Worm (Caenorhabditis elegans) whole organism, L1 larva: ENCODE measurements around the gene aqp-11.

Experiments used
- C04F5.9 ChIP-seq: sonication (generic microtip); optimal IDR thresholded peaks from 2 replicates; lab custom pipeline; 2016; ENCODE audit warnings: missing genetic modification characterization, missing compliant biosample characterization
- C16A3.4 ChIP-seq: fragments of 150-350 bp; optimal IDR thresholded peaks from 2 replicates; lab custom pipeline; 2014; ENCODE audit warnings: missing biosample characterization, missing genetic modification characterization
- F16B12.6 ChIP-seq: fragments of 150-350 bp; optimal IDR thresholded peaks from 2 replicates; lab custom pipeline; 2014; ENCODE audit warnings: missing biosample characterization, missing genetic modification characterization
- Y116A8C.19 ChIP-seq: sonication (generic microtip); optimal IDR thresholded peaks from 2 replicates; lab custom pipeline; 2016; ENCODE audit warnings: missing compliant biosample characterization, missing genetic modification characterization, borderline replicate concordance
- alr-1 ChIP-seq: fragments of 200-800 bp; sonication (Bioruptor generic); optimal IDR thresholded peaks from 2 replicates; lab custom pipeline; 2018; ENCODE audit warnings: borderline replicate concordance, mild to moderate bottlenecking, missing genetic modification characterization, missing compliant biosample characterization
- aly-2 ChIP-seq: fragments of 150-350 bp; optimal IDR thresholded peaks from 2 replicates; lab custom pipeline; 2014; ENCODE audit warnings: missing biosample characterization, missing genetic modification characterization
- ama-1 ChIP-seq: fragments of 150-350 bp; optimal IDR thresholded peaks from 2 replicates; lab custom pipeline; 2014
- blmp-1 ChIP-seq: fragments of 150-350 bp; optimal IDR thresholded peaks from 2 replicates; lab custom pipeline; 2014; ENCODE audit warnings: missing biosample characterization, missing genetic modification characterization
- ceh-82 ChIP-seq, 3 experiments: fragments of 150-350 bp in 1 of 3; sonication (generic microtip) in 2 of 3; optimal IDR thresholded peaks; 2 replicates each; lab custom pipeline; 2014 to 2017; ENCODE audit warnings: missing biosample characterization in 3 of 3, missing genetic modification characterization in 3 of 3
- ceh-90 ChIP-seq: sonication (generic microtip); optimal IDR thresholded peaks from 2 replicates; lab custom pipeline; 2016; ENCODE audit warnings: missing genetic modification characterization, missing compliant biosample characterization
- dpl-1 ChIP-seq, 3 experiments: fragments of 150-350 bp in 2 of 3; sonication (generic microtip) in 1 of 3; optimal IDR thresholded peaks; 2 replicates each; lab custom pipeline; 2014 to 2017; ENCODE audit warnings: missing biosample characterization in 3 of 3, missing genetic modification characterization in 3 of 3, missing genetic modification reagents in 3 of 3
- dsc-1 ChIP-seq: sonication (generic microtip); optimal IDR thresholded peaks from 2 replicates; lab custom pipeline; 2016; ENCODE audit warnings: mild to moderate bottlenecking, missing genetic modification characterization, missing compliant biosample characterization
- egl-13 ChIP-seq: sonication (generic microtip); optimal IDR thresholded peaks from 2 replicates; lab custom pipeline; 2016; ENCODE audit warnings: missing genotype, missing genetic modification reagents, missing genetic modification characterization, missing compliant biosample characterization
- ets-5 ChIP-seq: fragments of 200-800 bp; sonication (Bioruptor generic); IDR thresholded peaks from 2 replicates; pipeline ENCODE4 v1.3.6; 2022; ENCODE audit warnings: missing genetic modification characterization, missing compliant biosample characterization
- fkh-10 ChIP-seq: sonication (generic microtip); optimal IDR thresholded peaks from 2 replicates; lab custom pipeline; 2017; ENCODE audit warnings: missing biosample characterization, missing genetic modification reagents, missing genetic modification characterization
- fos-1 ChIP-seq: fragments of 150-350 bp; optimal IDR thresholded peaks from 2 replicates; lab custom pipeline; 2014; ENCODE audit warnings: missing biosample characterization, missing genetic modification characterization
- grh-1 ChIP-seq: fragments of 200-800 bp; sonication (Bioruptor generic); IDR thresholded peaks from 2 replicates; pipeline ENCODE4 v1.3.6; 2022; ENCODE audit warnings: missing genetic modification reagents, missing genetic modification characterization, missing compliant biosample characterization
- hlh-17 ChIP-seq: fragments of 200-800 bp; sonication (Bioruptor generic); optimal IDR thresholded peaks from 2 replicates; lab custom pipeline; 2018; ENCODE audit warnings: missing genetic modification characterization, mild to moderate bottlenecking, missing compliant biosample characterization, moderate library complexity, borderline replicate concordance
- hlh-4 ChIP-seq: sonication (generic microtip); optimal IDR thresholded peaks from 2 replicates; lab custom pipeline; 2016; ENCODE audit warnings: mild to moderate bottlenecking, missing genetic modification characterization, missing compliant biosample characterization
- isw-1 ChIP-seq: fragments of 200-800 bp; sonication (Bioruptor generic); IDR thresholded peaks from 2 replicates; pipeline ENCODE4 v1.3.6; 2022; ENCODE audit warnings: missing genetic modification characterization, missing compliant biosample characterization
- jun-1 ChIP-seq: fragments of 150-350 bp; optimal IDR thresholded peaks from 2 replicates; lab custom pipeline; 2014; ENCODE audit warnings: missing biosample characterization, missing genetic modification reagents, missing genetic modification characterization
- lin-13 ChIP-seq: fragments of 150-350 bp; optimal IDR thresholded peaks from 2 replicates; lab custom pipeline; 2014; ENCODE audit warnings: missing biosample characterization, missing genetic modification reagents, missing genetic modification characterization
- lin-15B ChIP-seq: fragments of 150-350 bp; sonication (generic microtip); optimal IDR thresholded peaks from 3 replicates; lab custom pipeline; 2014; ENCODE audit warnings: missing biosample characterization, missing genetic modification characterization
- lin-35 ChIP-seq, 2 experiments: fragments of 150-350 bp; optimal IDR thresholded peaks; 2 replicates each; lab custom pipeline; 2014; ENCODE audit warnings: missing biosample characterization in 2 of 2, missing genetic modification characterization in 2 of 2, missing genetic modification reagents in 2 of 2
- lsy-2 ChIP-seq, 2 experiments: fragments of 150-350 bp; optimal IDR thresholded peaks; 2 replicates each; lab custom pipeline; 2014; ENCODE audit warnings: missing biosample characterization in 2 of 2, missing genetic modification characterization in 2 of 2
- mab-9 ChIP-seq: fragments of 200-800 bp; sonication (Bioruptor generic); IDR thresholded peaks from 2 replicates; pipeline ENCODE4 v1.3.6; 2022; ENCODE audit warnings: missing genetic modification reagents, missing genetic modification characterization, missing compliant biosample characterization
- mdl-1 ChIP-seq, 2 experiments: fragments of 150-350 bp; optimal IDR thresholded peaks; 2 replicates each; lab custom pipeline; 2014 to 2017; ENCODE audit warnings: missing biosample characterization in 2 of 2, missing genetic modification characterization in 2 of 2, inconsistent platforms in 1 of 2
- mef-2 ChIP-seq: fragments of 150-350 bp; optimal IDR thresholded peaks from 2 replicates; lab custom pipeline; 2014; ENCODE audit warnings: missing biosample characterization, missing genetic modification characterization
- nhr-11 ChIP-seq: fragments of 150-350 bp; optimal IDR thresholded peaks from 2 replicates; lab custom pipeline; 2014; ENCODE audit warnings: missing biosample characterization, missing genetic modification characterization
- nhr-19 ChIP-seq: fragments of 200-800 bp; sonication (Bioruptor generic); conservative IDR thresholded peaks from 2 replicates; pipeline ENCODE4 v1.3.6; 2022; ENCODE audit warnings: missing genetic modification characterization, missing compliant biosample characterization
- nhr-237 ChIP-seq: fragments of 150-350 bp; optimal IDR thresholded peaks from 2 replicates; lab custom pipeline; 2014; ENCODE audit warnings: missing biosample characterization, missing genetic modification characterization
- nhr-76 ChIP-seq: sonication (generic microtip); optimal IDR thresholded peaks from 2 replicates; lab custom pipeline; 2017; ENCODE audit warnings: missing biosample characterization, missing genetic modification characterization
- nhr-77 ChIP-seq: fragments of 150-350 bp; optimal IDR thresholded peaks from 2 replicates; lab custom pipeline; 2014; ENCODE audit warnings: missing biosample characterization, missing genetic modification characterization
- nhr-84 ChIP-seq: sonication (generic microtip); optimal IDR thresholded peaks from 2 replicates; lab custom pipeline; 2017; ENCODE audit warnings: missing biosample characterization, missing genetic modification characterization
- nhr-90 ChIP-seq: sonication (generic microtip); optimal IDR thresholded peaks from 2 replicates; lab custom pipeline; 2016; ENCODE audit warnings: mild to moderate bottlenecking, missing genetic modification characterization, missing compliant biosample characterization; ENCODE audit not compliant: poor library complexity
- pag-3 ChIP-seq: sonication (generic microtip); optimal IDR thresholded peaks from 2 replicates; lab custom pipeline; 2017; ENCODE audit warnings: missing genetic modification characterization, mild to moderate bottlenecking, missing compliant biosample characterization, antibody characterized with exemption, borderline replicate concordance; ENCODE audit not compliant: insufficient read depth
- rnt-1 ChIP-seq: sonication (generic microtip); optimal IDR thresholded peaks from 2 replicates; lab custom pipeline; 2016; ENCODE audit warnings: mild to moderate bottlenecking, missing genetic modification characterization, moderate library complexity, missing compliant biosample characterization
- skn-1 ChIP-seq: fragments of 150-350 bp; optimal IDR thresholded peaks from 2 replicates; lab custom pipeline; 2014; ENCODE audit warnings: missing biosample characterization, missing genetic modification characterization
- snpc-4 ChIP-seq: fragments of 150-350 bp; optimal IDR thresholded peaks from 2 replicates; lab custom pipeline; 2014; ENCODE audit warnings: missing biosample characterization, missing genetic modification characterization
- snu-23 ChIP-seq: sonication (generic microtip); optimal IDR thresholded peaks from 2 replicates; lab custom pipeline; 2016; ENCODE audit warnings: missing genetic modification characterization, missing compliant biosample characterization
- sox-4 ChIP-seq: sonication (generic microtip); optimal IDR thresholded peaks from 2 replicates; lab custom pipeline; 2016; ENCODE audit warnings: missing genetic modification characterization, missing compliant biosample characterization
- sptf-1 ChIP-seq: fragments of 150-350 bp; optimal IDR thresholded peaks from 2 replicates; lab custom pipeline; 2014; ENCODE audit warnings: missing biosample characterization, missing genetic modification characterization
- tbx-2 ChIP-seq: sonication (generic microtip); optimal IDR thresholded peaks from 2 replicates; lab custom pipeline; 2016; ENCODE audit warnings: missing genetic modification characterization, missing compliant biosample characterization
- tlp-1 ChIP-seq: fragments of 150-350 bp; optimal IDR thresholded peaks from 2 replicates; lab custom pipeline; 2014; ENCODE audit warnings: missing biosample characterization, missing genetic modification characterization
- unc-130 ChIP-seq: fragments of 150-350 bp; optimal IDR thresholded peaks from 2 replicates; lab custom pipeline; 2017; ENCODE audit warnings: missing biosample characterization, missing genetic modification characterization, inconsistent platforms
- unc-62 ChIP-seq: fragments of 150-350 bp; optimal IDR thresholded peaks from 2 replicates; lab custom pipeline; 2014; ENCODE audit warnings: missing biosample characterization, missing genetic modification reagents, missing genetic modification characterization
- unc-86 ChIP-seq: sonication (generic microtip); optimal IDR thresholded peaks from 2 replicates; lab custom pipeline; 2016; ENCODE audit warnings: missing genetic modification characterization, missing compliant biosample characterization
- unc-98 ChIP-seq: fragments of 200-800 bp; sonication (Bioruptor generic); IDR thresholded peaks from 2 replicates; pipeline ENCODE4 v1.3.6; 2022; ENCODE audit warnings: missing genetic modification characterization, missing compliant biosample characterization
- vab-15 ChIP-seq: sonication (generic microtip); optimal IDR thresholded peaks from 2 replicates; lab custom pipeline; 2017; ENCODE audit warnings: missing genotype, mild to moderate bottlenecking, missing genetic modification characterization, missing compliant biosample characterization
- zag-1 ChIP-seq: fragments of 150-350 bp; optimal IDR thresholded peaks from 2 replicates; lab custom pipeline; 2014; ENCODE audit warnings: missing biosample characterization, missing genetic modification characterization
- zip-4 ChIP-seq: fragments of 200-800 bp; sonication (Bioruptor generic); optimal IDR thresholded peaks from 2 replicates; lab custom pipeline; 2018; ENCODE audit warnings: mild to moderate bottlenecking, missing genetic modification characterization, moderate library complexity, missing compliant biosample characterization
- ztf-4 ChIP-seq: fragments of 150-350 bp; optimal IDR thresholded peaks from 2 replicates; lab custom pipeline; 2014; ENCODE audit warnings: missing biosample characterization, missing genetic modification characterization

Gene aqp-11

ce11 chrIII:13716831-13717230 is 43.8 kb downstream of the aqp-11 start (continued):
- TF ChIP-seq tlp-1 (tag; lab: Kevin White, UChicago) (no peak), nhr-77 (tag; lab: Kevin White, UChicago) (no peak), ceh-90 (tag; lab: Kevin White, UChicago) (no peak), rnt-1 (tag; lab: Kevin White, UChicago) (no peak), nhr-11 (no peak), F16B12.6 (tag; lab: Kevin White, UChicago) (no peak), C16A3.4 (no peak), ets-5 (GFP tag; lab: Robert Waterston, UW) (no peak), snpc-4 (no peak), tbx-2 (tag; lab: Kevin White, UChicago) (no peak), jun-1 (tag; lab: Kevin White, UChicago) (no peak)

- TF ChIP-seq dpl-1 (GFP tag; optimal IDR thresholded peaks at IDR 0.05; lab: Kevin White, UChicago) (peak in 1 of 3 experiments; percentile 20), alr-1 (tag; lab: Kevin White, UChicago) (no peak), lin-35 (GFP tag; optimal IDR thresholded peaks at IDR 0.05; lab: Kevin White, UChicago) (peak; percentile 51 to 57), unc-86 (tag; lab: Kevin White, UChicago) (peak; percentile 1), nhr-77 (tag; lab: Kevin White, UChicago) (no peak), lsy-2 (tag; optimal IDR thresholded peaks at IDR 0.05; lab: Kevin White, UChicago) (peak; percentile 1 to 57), lin-13 (GFP tag; lab: Kevin White, UChicago) (no peak), sox-4 (tag; lab: Kevin White, UChicago) (no peak), mef-2 (tag; lab: Kevin White, UChicago) (no peak), egl-13 (no peak), aly-2 (tag; lab: Kevin White, UChicago) (no peak), nhr-11 (no peak), nhr-90 (tag; lab: Kevin White, UChicago) (no peak), jun-1 (tag; lab: Kevin White, UChicago) (peak; percentile 4), unc-62 (GFP tag; lab: Kevin White, UChicago) (no peak), nhr-19 (GFP tag; lab: Robert Waterston, UW) (no peak; the same call in 1 of the 2 replicates), fkh-10 (peak; percentile 1), fos-1 (tag; lab: Kevin White, UChicago) (no peak), hlh-4 (no peak), mab-9 (GFP tag; lab: Robert Waterston, UW) (no peak), isw-1 (GFP tag; lab: Robert Waterston, UW) (no peak), nhr-84 (tag; lab: Kevin White, UChicago) (no peak), zip-4 (GFP tag; lab: Kevin White, UChicago) (no peak), Y116A8C.19 (tag; lab: Kevin White, UChicago) (no peak), tbx-2 (tag; lab: Kevin White, UChicago) (no peak), grh-1 (GFP tag; lab: Robert Waterston, UW) (no peak), mdl-1 (tag; optimal IDR thresholded peaks at IDR 0.05; lab: Kevin White, UChicago) (peak in 1 of 2 experiments; percentile 32), ztf-4 (peak; percentile 42), vab-15 (tag; lab: Kevin White, UChicago) (no peak), unc-130 (tag; lab: Kevin White, UChicago) (no peak), dsc-1 (tag; lab: Kevin White, UChicago) (no peak), ama-1 (lab: Kevin White, UChicago) (peak; percentile 23), blmp-1 (tag; lab: Kevin White, UChicago) (peak; percentile 70), nhr-76 (tag; lab: Kevin White, UChicago) (no peak), hlh-17 (GFP tag; lab: Kevin White, UChicago) (no peak), skn-1 (tag; lab: Kevin White, UChicago) (peak; percentile 12), zag-1 (tag; lab: Kevin White, UChicago) (no peak), C04F5.9 (tag; lab: Kevin White, UChicago) (no peak), sptf-1 (tag; lab: Kevin White, UChicago) (no peak), ceh-82 (tag; optimal IDR thresholded peaks at IDR 0.05; lab: Kevin White, UChicago) (peak in 2 of 3 experiments; percentile 57 to 69), unc-98 (GFP tag; lab: Robert Waterston, UW) (no peak), lin-15B (tag; lab: Kevin White, UChicago) (no peak), snu-23 (GFP tag; lab: Kevin White, UChicago) (peak; percentile 39), pag-3 (tag; lab: Kevin White, UChicago) (no peak), ceh-90 (tag; lab: Kevin White, UChicago) (no peak), nhr-237 (tag; lab: Kevin White, UChicago) (no peak), ets-5 (GFP tag; lab: Robert Waterston, UW) (no peak)
These were observed 44.4 kb downstream of the aqp-11 start for ce11 chrIII:13717505-13717904.
